Fruit fly (Drosophila melanogaster) whole organism, embryonic: ENCODE measurements around the gene IKKepsilon.
A peak's percentile ranks its signal among the peaks of the same experiment; 100 is the strongest.

Experiments
- Atf3 ChIP-seq: fragments of 200-800 bp; sonication (Bioruptor generic); optimal IDR thresholded peaks from 3 replicates; lab custom pipeline; 2016; ENCODE audit warnings: missing biosample characterization, missing genetic modification characterization
- Atf6 ChIP-seq: fragments of 200-800 bp; sonication (Bioruptor generic); IDR thresholded peaks from 2 replicates; pipeline ENCODE4 v1.3.6; 2022; ENCODE audit warnings: missing biosample characterization, missing genetic modification characterization
- Blimp-1 ChIP-seq: fragments of 200-800 bp; sonication (Bioruptor generic); optimal IDR thresholded peaks from 3 replicates; lab custom pipeline; 2018; ENCODE audit warnings: missing biosample characterization, missing genetic modification characterization, mild to moderate bottlenecking, moderate library complexity, missing genetic modification reagents
- CG10366 ChIP-seq: fragments of 200-800 bp; sonication (Bioruptor generic); IDR thresholded peaks from 2 replicates; pipeline ENCODE4 v1.3.6; 2022; ENCODE audit warnings: missing biosample characterization, missing genetic modification characterization
- CG10543 ChIP-seq: fragments of 200-800 bp; sonication (Bioruptor generic); optimal IDR thresholded peaks from 3 replicates; lab custom pipeline; 2017; ENCODE audit warnings: missing biosample characterization, mild to moderate bottlenecking, missing genetic modification characterization, moderate library complexity
- CG11093 ChIP-seq: fragments of 200-800 bp; sonication (Bioruptor generic); IDR thresholded peaks from 3 replicates; pipeline ENCODE4 v1.3.6; 2022; ENCODE audit warnings: missing biosample characterization, missing genetic modification characterization
- CG11456 ChIP-seq: fragments of 200-800 bp; sonication (Bioruptor generic); IDR thresholded peaks from 3 replicates; pipeline ENCODE4 v1.3.6; 2022; ENCODE audit warnings: missing biosample characterization, missing genetic modification characterization
- CG11723 ChIP-seq: fragments of 200-800 bp; sonication (Bioruptor generic); optimal IDR thresholded peaks from 2 replicates; lab custom pipeline; 2017; ENCODE audit warnings: missing biosample characterization, mild to moderate bottlenecking, missing genetic modification characterization
- CG12219 ChIP-seq: fragments of 200-800 bp; sonication (Bioruptor generic); optimal IDR thresholded peaks from 3 replicates; lab custom pipeline; 2018; ENCODE audit warnings: missing biosample characterization, mild to moderate bottlenecking, missing genetic modification characterization
- CG12299 ChIP-seq: fragments of 200-800 bp; sonication (Bioruptor generic); optimal IDR thresholded peaks from 2 replicates; lab custom pipeline; 2018; ENCODE audit warnings: missing biosample characterization, mild to moderate bottlenecking, missing genetic modification characterization
- CG12391 ChIP-seq: fragments of 200-800 bp; sonication (Bioruptor generic); optimal IDR thresholded peaks from 3 replicates; lab custom pipeline; 2018; ENCODE audit warnings: missing biosample characterization, mild to moderate bottlenecking, missing genetic modification characterization, moderate library complexity
- CG3847 ChIP-seq: fragments of 200-800 bp; sonication (Bioruptor generic); IDR thresholded peaks from 2 replicates; pipeline ENCODE4 v1.3.6; 2022; ENCODE audit warnings: missing biosample characterization, missing genetic modification characterization
- CG42726 ChIP-seq: fragments of 200-800 bp; sonication (Bioruptor generic); IDR thresholded peaks from 2 replicates; pipeline ENCODE4 v1.3.6; 2022; ENCODE audit warnings: missing biosample characterization, missing genetic modification characterization; ENCODE audit not compliant: partially characterized antibody
- CG4707 ChIP-seq: fragments of 200-800 bp; sonication (Bioruptor generic); optimal IDR thresholded peaks from 2 replicates; lab custom pipeline; 2018; ENCODE audit warnings: missing biosample characterization, mild to moderate bottlenecking, missing genetic modification characterization, moderate library complexity
- CG4820 ChIP-seq: fragments of 200-800 bp; sonication (Bioruptor generic); optimal IDR thresholded peaks from 3 replicates; lab custom pipeline; 2016; ENCODE audit warnings: missing biosample characterization, missing genetic modification characterization
- CG6254 ChIP-seq: fragments of 200-800 bp; sonication (Bioruptor generic); optimal IDR thresholded peaks from 3 replicates; lab custom pipeline; 2017; ENCODE audit warnings: mild to moderate bottlenecking, missing biosample characterization, missing genetic modification reagents, missing genetic modification characterization
- CG6689 ChIP-seq: fragments of 200-800 bp; sonication (Bioruptor generic); IDR thresholded peaks from 2 replicates; pipeline ENCODE4 v1.3.6; 2022; ENCODE audit warnings: missing biosample characterization, missing genetic modification characterization
- CG6813 ChIP-seq: fragments of 200-800 bp; sonication (Bioruptor generic); optimal IDR thresholded peaks from 2 replicates; lab custom pipeline; 2017; ENCODE audit warnings: missing biosample characterization, missing genetic modification characterization, mild to moderate bottlenecking, moderate library complexity, missing genetic modification reagents
- CG6854 ChIP-seq: fragments of 200-800 bp; sonication (Bioruptor generic); optimal IDR thresholded peaks from 3 replicates; lab custom pipeline; 2017; ENCODE audit warnings: missing biosample characterization, mild to moderate bottlenecking, missing genetic modification characterization
- CG7372 ChIP-seq: fragments of 200-800 bp; sonication (Bioruptor generic); IDR thresholded peaks from 2 replicates; pipeline ENCODE4 v1.3.6; 2022; ENCODE audit warnings: missing biosample characterization, missing genetic modification characterization
- CG8388 ChIP-seq: fragments of 200-800 bp; sonication (Bioruptor generic); optimal IDR thresholded peaks from 2 replicates; lab custom pipeline; 2019; ENCODE audit warnings: missing biosample characterization, mild to moderate bottlenecking, missing genetic modification characterization, moderate library complexity
- CG9215 ChIP-seq: fragments of 200-800 bp; sonication (Bioruptor generic); IDR thresholded peaks from 2 replicates; pipeline ENCODE4 v1.3.6; 2022; ENCODE audit warnings: missing biosample characterization, missing genetic modification characterization
- D19A ChIP-seq: fragments of 200-800 bp; optimal IDR thresholded peaks from 3 replicates; lab custom pipeline; 2019; ENCODE audit warnings: missing biosample characterization, mild to moderate bottlenecking, missing genetic modification characterization, moderate library complexity
- Doc2 ChIP-seq: fragments of 200-800 bp; sonication (Bioruptor generic); IDR thresholded peaks from 2 replicates; pipeline ENCODE4 v1.3.6; 2022; ENCODE audit warnings: missing biosample characterization, missing genetic modification characterization
- Elba2 ChIP-seq: fragments of 200-800 bp; sonication (Bioruptor generic); optimal IDR thresholded peaks from 3 replicates; lab custom pipeline; 2016; ENCODE audit warnings: missing biosample characterization, missing genetic modification characterization
- Lhr ChIP-seq: fragments of 200-800 bp; sonication (Bioruptor generic); optimal IDR thresholded peaks from 3 replicates; lab custom pipeline; 2017; ENCODE audit warnings: mild to moderate bottlenecking, missing biosample characterization, missing genetic modification reagents, missing genetic modification characterization
- Ravus ChIP-seq: fragments of 200-800 bp; sonication (Bioruptor generic); IDR thresholded peaks from 2 replicates; pipeline ENCODE4 v1.3.6; 2022; ENCODE audit warnings: missing biosample characterization, missing genetic modification characterization
- Trl ChIP-seq, 3 experiments: fragments of >200 bp in 2 of 3; fragments of 200-800 bp in 1 of 3; sonication (Bioruptor generic) in 1 of 3; optimal IDR thresholded peaks; 2 replicates in 1 of 3; 3 replicates in 2 of 3; lab custom pipeline; 2016 to 2017; ENCODE audit warnings: missing biosample characterization in 1 of 3, missing genetic modification characterization in 1 of 3
- Xbp1 ChIP-seq: fragments of 200-800 bp; sonication (Bioruptor generic); optimal IDR thresholded peaks from 3 replicates; lab custom pipeline; 2016; ENCODE audit warnings: missing biosample characterization, mild to moderate bottlenecking, missing genetic modification characterization
- al ChIP-seq: fragments of 200-800 bp; sonication (Bioruptor generic); IDR thresholded peaks from 2 replicates; pipeline ENCODE4 v1.3.6; 2022; ENCODE audit warnings: missing biosample characterization, missing genetic modification characterization
- aop ChIP-seq: fragments of 200-800 bp; sonication (Bioruptor generic); IDR thresholded peaks from 2 replicates; pipeline ENCODE4 v1.3.6; 2022; ENCODE audit warnings: missing biosample characterization, missing genetic modification characterization
- ato ChIP-seq: fragments of 200-800 bp; sonication (Bioruptor generic); IDR thresholded peaks from 2 replicates; pipeline ENCODE4 v1.3.6; 2022; ENCODE audit warnings: missing biosample characterization, missing genetic modification characterization; ENCODE audit not compliant: partially characterized antibody
- crp ChIP-seq, 2 experiments: fragments of 200-800 bp; sonication (Bioruptor generic); optimal IDR thresholded peaks; 2 replicates in 1 of 2; 3 replicates in 1 of 2; lab custom pipeline; 2017; ENCODE audit warnings: missing biosample characterization in 2 of 2, missing genetic modification characterization in 2 of 2, mild to moderate bottlenecking in 1 of 2, moderate library complexity in 1 of 2
- dysf ChIP-seq: fragments of 200-800 bp; sonication (Bioruptor generic); IDR thresholded peaks from 3 replicates; pipeline ENCODE4 v1.3.6; 2022; ENCODE audit warnings: missing biosample characterization, missing genetic modification characterization
- gt ChIP-seq: fragments of 200-800 bp; sonication (Bioruptor generic); IDR thresholded peaks from 2 replicates; pipeline ENCODE4 v1.3.6; 2022; ENCODE audit warnings: missing biosample characterization, missing genetic modification characterization
- insv ChIP-seq, 2 experiments: fragments of 200-800 bp; sonication (Bioruptor generic); optimal IDR thresholded peaks; 3 replicates each; lab custom pipeline; 2016 to 2018; ENCODE audit warnings: missing biosample characterization in 2 of 2, missing genetic modification characterization in 2 of 2
- lab ChIP-seq: fragments of 200-800 bp; sonication (Bioruptor generic); optimal IDR thresholded peaks from 3 replicates; lab custom pipeline; 2017; ENCODE audit warnings: missing biosample characterization, missing genetic modification characterization, mild to moderate bottlenecking, moderate library complexity, missing genetic modification reagents
- org-1 ChIP-seq: fragments of 200-800 bp; sonication (Bioruptor generic); optimal IDR thresholded peaks from 2 replicates; lab custom pipeline; 2017; ENCODE audit warnings: missing biosample characterization, missing genetic modification characterization
- pho ChIP-seq: fragments of 200-800 bp; sonication (Bioruptor generic); optimal IDR thresholded peaks from 2 replicates; lab custom pipeline; 2016; ENCODE audit warnings: missing biosample characterization, missing genetic modification characterization
- pnt ChIP-seq: fragments of 200-800 bp; sonication (Bioruptor generic); optimal IDR thresholded peaks from 3 replicates; lab custom pipeline; 2016; ENCODE audit warnings: missing biosample characterization, missing genetic modification characterization
- pros ChIP-seq: fragments of 200-800 bp; sonication (Bioruptor generic); optimal IDR thresholded peaks from 3 replicates; lab custom pipeline; 2019; ENCODE audit warnings: missing biosample characterization, mild to moderate bottlenecking, missing genetic modification characterization, moderate library complexity
- pum ChIP-seq: fragments of 200-800 bp; sonication (Bioruptor generic); optimal IDR thresholded peaks from 2 replicates; lab custom pipeline; 2016; ENCODE audit warnings: missing biosample characterization, missing genetic modification characterization
- sens ChIP-seq: fragments of 200-800 bp; sonication (Bioruptor generic); peaks from one replicate; lab custom pipeline; 2016; ENCODE audit warnings: missing biosample characterization, missing genetic modification characterization
- tgo ChIP-seq: fragments of 200-800 bp; sonication (Bioruptor generic); IDR thresholded peaks from 3 replicates; pipeline ENCODE4 v1.3.6; 2022; ENCODE audit warnings: missing biosample characterization, missing genetic modification characterization
- tll ChIP-seq, 2 experiments: fragments of 200-800 bp in 1 of 2; fragments of >200 bp in 1 of 2; sonication (Bioruptor generic) in 1 of 2; optimal IDR thresholded peaks; 2 replicates each; lab custom pipeline; 2017 to 2019; ENCODE audit warnings: missing biosample characterization in 2 of 2, missing genetic modification characterization in 2 of 2, mild to moderate bottlenecking in 1 of 2, moderate library complexity in 1 of 2
- toy ChIP-seq: fragments of 200-800 bp; sonication (Bioruptor generic); IDR thresholded peaks from 2 replicates; pipeline ENCODE4 v1.3.6; 2022; ENCODE audit warnings: missing biosample characterization, missing genetic modification characterization
- ttk ChIP-seq: fragments of 200-800 bp; sonication (Bioruptor generic); IDR thresholded peaks from 2 replicates; pipeline ENCODE4 v2.1.2; 2022; ENCODE audit warnings: missing biosample characterization, missing genetic modification characterization
- unc-4 ChIP-seq: fragments of 200-800 bp; sonication (Bioruptor generic); IDR thresholded peaks from 2 replicates; pipeline ENCODE4 v1.3.6; 2022; ENCODE audit warnings: missing biosample characterization, missing genetic modification characterization; ENCODE audit not compliant: partially characterized antibody
- unpg ChIP-seq: fragments of 200-800 bp; sonication (Bioruptor generic); optimal IDR thresholded peaks from 3 replicates; lab custom pipeline; 2018; ENCODE audit warnings: missing biosample characterization, mild to moderate bottlenecking, missing genetic modification characterization, moderate library complexity
- vvl ChIP-seq: fragments of 200-800 bp; sonication (Bioruptor generic); IDR thresholded peaks from 2 replicates; pipeline ENCODE4 v1.3.6; 2022; ENCODE audit warnings: missing biosample characterization, missing genetic modification characterization

The IKKepsilon gene

DNA sequence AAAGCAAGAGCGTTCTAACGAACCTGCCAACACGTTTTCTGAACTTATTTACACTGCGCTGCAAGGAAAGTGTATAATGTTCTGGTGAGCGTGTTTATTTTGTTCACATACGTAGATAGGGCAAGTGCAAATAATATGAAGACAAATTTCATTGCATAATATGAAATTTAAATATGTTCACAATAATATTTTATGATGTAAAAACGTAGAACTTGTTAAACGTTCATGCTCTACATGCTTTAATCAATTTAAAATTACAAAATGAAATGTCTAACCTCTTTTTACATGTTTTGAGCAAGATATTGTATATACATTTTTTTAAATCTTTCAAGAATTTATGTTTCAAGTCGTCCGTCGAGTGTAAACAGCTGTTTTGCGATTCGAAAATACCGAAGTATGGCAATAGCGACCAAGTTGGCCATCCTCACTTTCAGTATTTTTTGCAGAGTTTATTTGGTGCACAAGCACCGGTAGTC, 30.4 kb upstream of the IKKepsilon start, which contains the start of the genes phr6-4 and CG2608:
Gene phr6-4 (minus strand): TSS at position 398 of the 476 bp plus-strand sequence.
Gene CG2608 (plus strand): TSS at position 429 of the 476 bp plus-strand sequence.
- peak; percentile 85 for TF ChIP-seq CG4820
- TF ChIP-seq unpg (GFP tag; lab: Kevin White, UChicago) = peak; percentile 94
- no peak for TF ChIP-seq Elba2
- peak; percentile 81 for TF ChIP-seq pum (GFP tag; lab: Kevin White, UChicago)
- TF ChIP-seq pros = no peak
- TF ChIP-seq toy = peak; percentile 64
- peak; percentile 98 for TF ChIP-seq sens (GFP tag; lab: Kevin White, UChicago)
- TF ChIP-seq CG7372 (GFP tag; lab: Robert Waterston, UW) = peak; percentile 84
- TF ChIP-seq Lhr = peak; percentile 77
- peak; percentile 86 for TF ChIP-seq CG11723
- TF ChIP-seq CG12391 (tag; lab: Kevin White, UChicago) = peak; percentile 95
- peak; percentile 66 for TF ChIP-seq CG4707 (GFP tag; lab: Kevin White, UChicago)
- peak; percentile 94 for TF ChIP-seq lab
- TF ChIP-seq Ravus (GFP tag; lab: Robert Waterston, UW) = peak; percentile 66
- peak; percentile 84 for TF ChIP-seq CG11456 (GFP tag; lab: Robert Waterston, UW)
- peak; percentile 90 for TF ChIP-seq D19A (tag; lab: Kevin White, UChicago)
- peak; percentile 73; the same call in 2 of the 3 replicates for TF ChIP-seq tgo (GFP tag; lab: Robert Waterston, UW)
- TF ChIP-seq CG11093 (GFP tag; lab: Robert Waterston, UW) = peak; percentile 85
- TF ChIP-seq dysf (GFP tag; lab: Robert Waterston, UW) = peak; percentile 86
- TF ChIP-seq Xbp1 (GFP tag; lab: Kevin White, UChicago) = peak; percentile 96
- peak; percentile 85 for TF ChIP-seq CG6813 (GFP tag; lab: Kevin White, UChicago)
- TF ChIP-seq Trl (optimal IDR thresholded peaks at IDR 0.05; lab: Kevin White, UChicago) = no peak
- peak; percentile 86 for TF ChIP-seq Trl (GFP tag; optimal IDR thresholded peaks at IDR 0.05; lab: Kevin White, UChicago)
- TF ChIP-seq CG6689 (GFP tag; lab: Robert Waterston, UW) = peak; percentile 90
- peak in 1 of 2 experiments; percentile 55 for TF ChIP-seq insv (GFP tag; optimal IDR thresholded peaks at IDR 0.05; lab: Kevin White, UChicago)
- TF ChIP-seq CG10543 = peak; percentile 87
- TF ChIP-seq CG9215 (GFP tag; lab: Robert Waterston, UW) = peak; percentile 86
- peak; percentile 64 for TF ChIP-seq gt (GFP tag; lab: Robert Waterston, UW)
- peak; percentile 84 for TF ChIP-seq org-1 (GFP tag; lab: Kevin White, UChicago)
- peak; percentile 88 for TF ChIP-seq pho (GFP tag; lab: Kevin White, UChicago)
- TF ChIP-seq tll (GFP tag; optimal IDR thresholded peaks at IDR 0.05; lab: Kevin White, UChicago) = no peak
- TF ChIP-seq pnt (GFP tag; lab: Kevin White, UChicago) = peak; percentile 91
- TF ChIP-seq aop (GFP tag; lab: Robert Waterston, UW) = no peak
- peak; percentile 81 for TF ChIP-seq ttk (GFP tag; lab: Robert Waterston, UW)
- TF ChIP-seq CG6254 (GFP tag; lab: Kevin White, UChicago) = peak; percentile 83
- TF ChIP-seq crp (GFP tag; optimal IDR thresholded peaks at IDR 0.05; lab: Kevin White, UChicago) = peak; percentile 53 to 89
- TF ChIP-seq CG10366 (GFP tag; lab: Robert Waterston, UW) = peak; percentile 82
- peak; percentile 91 for TF ChIP-seq CG12299 (tag; lab: Kevin White, UChicago)
- no peak for TF ChIP-seq ato (GFP tag; lab: Robert Waterston, UW)
- TF ChIP-seq CG8388 (GFP tag; lab: Kevin White, UChicago) = peak; percentile 92
- peak; percentile 89 for TF ChIP-seq CG3847 (GFP tag; lab: Robert Waterston, UW)
- peak; percentile 85 for TF ChIP-seq CG12219
- TF ChIP-seq CG42726 = no peak
- TF ChIP-seq al = peak; percentile 90
- peak; percentile 82 for TF ChIP-seq CG6854 (GFP tag; lab: Kevin White, UChicago)
- TF ChIP-seq unc-4 (GFP tag; lab: Robert Waterston, UW) = no peak
- peak; percentile 91 for TF ChIP-seq Atf6
- TF ChIP-seq Blimp-1 (GFP tag; lab: Kevin White, UChicago) = peak; percentile 91
- peak; percentile 73 for TF ChIP-seq Atf3
- peak; percentile 89 for TF ChIP-seq vvl (GFP tag; lab: Robert Waterston, UW)
- peak; percentile 64; the same call in 1 of the 2 replicates for TF ChIP-seq Doc2 (GFP tag; lab: Robert Waterston, UW)
